Fruit fly (Drosophila melanogaster): ENCODE measurements around the gene CG5096.

- TF ChIP-seq Hr39 (GFP tag; optimal IDR thresholded peaks at IDR 0.05) (no peak), CG10669 (GFP tag; optimal IDR thresholded peaks at IDR 0.05) (no peak), CG6808 (GFP tag; optimal IDR thresholded peaks at IDR 0.05) (no peak), CG1621 (tag; optimal IDR thresholded peaks at IDR 0.05) (no peak), dsx (GFP tag; optimal IDR thresholded peaks at IDR 0.05; ENCODE audit: poor library complexity, severe bottlenecking) (no peak), esn (GFP tag; optimal IDR thresholded peaks at IDR 0.05) (no peak), CG10631 (GFP tag; optimal IDR thresholded peaks at IDR 0.05) (no peak), CG31627 (GFP tag; optimal IDR thresholded peaks at IDR 0.05) (no peak), Eip78C (GFP tag) (peak; percentile 23), CG6792 (GFP tag; optimal IDR thresholded peaks at IDR 0.05) (no peak), dac (GFP tag; optimal IDR thresholded peaks at IDR 0.05) (no peak), net (GFP tag; optimal IDR thresholded peaks at IDR 0.05) (no peak), Sox102F (GFP tag; optimal IDR thresholded peaks at IDR 0.05) (no peak)
Observed at dm6 chr2L:10405008-10405654, 23.1 kb downstream of the CG5096 start, which contains the start of the genes CG17768, LSm-4 and Ir31a.
